Worm (Caenorhabditis elegans): Measurements from ENCODE around the gene F46B3.16.

DNA sequence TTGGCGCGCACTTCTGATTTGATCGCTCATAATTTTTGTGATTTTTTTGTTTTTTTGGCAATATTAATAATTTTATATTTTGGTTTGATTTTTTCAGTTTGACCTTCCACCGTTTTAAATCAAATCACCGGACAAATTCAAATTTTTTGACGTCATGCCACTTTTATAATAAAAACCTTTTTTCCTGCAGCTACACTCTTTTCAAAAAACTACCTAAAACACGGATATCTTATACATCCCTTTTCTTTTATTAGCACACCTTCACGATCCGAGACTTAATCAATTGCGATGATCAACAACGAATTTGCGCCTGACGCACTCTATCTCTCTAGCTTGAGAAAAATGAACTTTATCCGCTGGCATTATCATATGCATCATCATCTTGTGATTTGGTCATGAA, 24.9 kb upstream of the F46B3.16 start, which contains the start of gene grd-2:
- TF ChIP-seq bed-1 (GFP tag; IDR thresholded peaks at IDR 0.05) (no peak), attf-3 (GFP tag; conservative IDR thresholded peaks at IDR 0.05) (no peak), attf-6 (GFP tag; IDR thresholded peaks at IDR 0.05) (no peak), F52B5.7 (tag; optimal IDR thresholded peaks at IDR 0.05) (no peak), ama-1 (optimal IDR thresholded peaks at IDR 0.05) (no peak), ama-1 (GFP tag; optimal IDR thresholded peaks at IDR 0.05) (no peak), madf-10 (tag; optimal IDR thresholded peaks at IDR 0.05) (no peak), rpc-1 (optimal IDR thresholded peaks at IDR 0.05) (no peak), rpc-1 (tag; optimal IDR thresholded peaks at IDR 0.05) (no peak)
